Worm (Caenorhabditis elegans): Measurements from ENCODE around the gene his-60.

his-60 gene

DNA sequence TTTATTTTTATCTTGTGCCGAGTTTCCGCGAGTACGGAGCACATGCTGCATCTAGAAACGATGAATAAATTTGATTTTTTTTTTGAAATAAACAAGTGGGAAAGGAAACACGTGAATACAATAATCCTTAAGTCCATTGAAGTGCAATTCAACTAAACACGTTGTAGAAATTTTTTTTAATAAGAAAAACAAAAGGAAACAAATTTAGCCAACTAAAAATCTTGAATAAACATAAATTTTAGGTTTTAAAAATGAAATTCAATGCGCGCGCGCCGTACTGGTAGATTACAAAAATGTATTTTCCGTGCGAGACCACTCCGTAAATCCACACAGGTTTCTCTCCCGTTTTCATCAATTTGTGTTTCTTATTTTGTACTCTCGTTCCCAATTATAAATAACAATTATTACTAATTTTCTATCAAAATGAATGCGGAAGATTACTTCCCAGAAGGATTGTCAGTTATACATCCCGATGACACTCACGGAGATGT is 14.6 kb downstream of the his-60 start, which contains the start of the genes plk-3 and F55G1.6 (continued):
- TF ChIP-seq F23B12.7 (tag; optimal IDR thresholded peaks at IDR 0.05; ENCODE audit: insufficient read depth) (no peak), nhr-80 (tag; optimal IDR thresholded peaks at IDR 0.05) (no peak), repo-1 (tag; optimal IDR thresholded peaks at IDR 0.05) (no peak), hmg-1.2 (GFP tag; IDR thresholded peaks at IDR 0.05) (peak; percentile 12; the same call in 1 of the 2 replicates), Y53F4B.3 (GFP tag; IDR thresholded peaks at IDR 0.05) (no peak), F52B5.7 (tag; optimal IDR thresholded peaks at IDR 0.05) (no peak), mes-4 (tag; optimal IDR thresholded peaks at IDR 0.05) (no peak), dox-1 (GFP tag; IDR thresholded peaks at IDR 0.05) (no peak), lin-26 (GFP tag; IDR thresholded peaks at IDR 0.05) (no peak), F22D6.2 (tag; optimal IDR thresholded peaks at IDR 0.05) (no peak), snpc-1.3 (tag; optimal IDR thresholded peaks at IDR 0.05; ENCODE audit: insufficient read depth) (peak; percentile 20), ceh-27 (GFP tag; optimal IDR thresholded peaks at IDR 0.05) (no peak), F49E8.2 (tag; optimal IDR thresholded peaks at IDR 0.05; ENCODE audit: insufficient read depth) (peak; percentile 44), dpl-1 (GFP tag; optimal IDR thresholded peaks at IDR 0.05) (peak; percentile 35), akir-1 (GFP tag; optimal IDR thresholded peaks at IDR 0.05) (no peak), B0019.2 (GFP tag; conservative IDR thresholded peaks at IDR 0.05) (peak; percentile 52; the same call in 1 of the 2 replicates), egl-18 (GFP tag; IDR thresholded peaks at IDR 0.05) (no peak), tbp1 (GFP tag; optimal IDR thresholded peaks at IDR 0.05) (peak; percentile 10), rcor-1 (GFP tag; IDR thresholded peaks at IDR 0.05) (peak; percentile 24; the same call in 1 of the 2 replicates), lsl-1 (GFP tag; optimal IDR thresholded peaks at IDR 0.05) (peak; percentile 80), tlf-1 (GFP tag; optimal IDR thresholded peaks at IDR 0.05) (no peak), F37B4.10 (GFP tag; IDR thresholded peaks at IDR 0.05) (no peak), xnd-1 (tag; optimal IDR thresholded peaks at IDR 0.05) (peak; percentile 63), zfh-2 (GFP tag; conservative IDR thresholded peaks at IDR 0.05) (no peak)

DNA sequence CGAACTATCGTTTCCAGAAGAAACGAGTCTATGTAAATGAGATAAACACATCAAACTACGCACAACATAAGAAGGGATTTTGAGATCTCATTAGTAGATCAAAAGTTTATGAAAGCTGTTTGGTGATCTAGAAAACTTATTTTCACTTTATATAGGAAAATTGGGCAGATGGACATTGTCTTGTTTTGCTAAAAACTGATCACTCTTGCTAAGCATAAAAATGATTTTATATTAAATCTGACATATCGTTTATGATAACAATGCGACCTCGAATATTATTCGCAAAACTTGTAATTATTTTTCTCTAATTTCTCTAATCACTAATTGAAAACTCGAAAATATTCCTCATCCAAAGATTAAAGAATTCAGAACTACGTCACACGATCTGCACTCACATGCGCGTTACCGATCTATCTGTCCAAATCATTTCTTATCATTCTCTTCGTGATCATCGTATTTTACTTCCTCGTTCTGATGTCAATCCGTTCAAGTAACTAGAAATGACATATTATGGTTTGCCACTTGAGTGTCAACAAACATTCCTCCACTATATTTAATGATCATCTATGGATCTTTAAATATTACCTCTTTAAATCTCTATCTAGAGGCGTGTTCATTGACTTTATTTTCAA is 17.9 kb downstream of the his-60 start, which contains the start of gene F55G1.7:
Gene F55G1.7 (minus strand): TSS at position 51 of the 632 bp plus-strand sequence.
- no peak for TF ChIP-seq lag-1 (GFP tag; IDR thresholded peaks at IDR 0.05)
- no peak for TF ChIP-seq hlh-26 (GFP tag; conservative IDR thresholded peaks at IDR 0.05)
- TF ChIP-seq nhr-120 (GFP tag; IDR thresholded peaks at IDR 0.05), result no peak
- TF ChIP-seq B0035.1 (tag; optimal IDR thresholded peaks at IDR 0.05), result no peak
- no peak for TF ChIP-seq snpc-4 (GFP tag; optimal IDR thresholded peaks at IDR 0.05)
- TF ChIP-seq snpc-4 (tag; optimal IDR thresholded peaks at IDR 0.05), result no peak
- no peak for TF ChIP-seq snpc-1.1 (tag; optimal IDR thresholded peaks at IDR 0.05; ENCODE audit: insufficient read depth)
- TF ChIP-seq somi-1 (GFP tag; optimal IDR thresholded peaks at IDR 0.05), result no peak
- no peak for TF ChIP-seq rpc-1 (optimal IDR thresholded peaks at IDR 0.05)
- TF ChIP-seq rpc-1 (tag; optimal IDR thresholded peaks at IDR 0.05), result no peak
- no peak for TF ChIP-seq C17E4.6 (GFP tag; IDR thresholded peaks at IDR 0.05)
- TF ChIP-seq mxl-1 (tag; optimal IDR thresholded peaks at IDR 0.05), result no peak

- TF ChIP-seq unc-130 (GFP tag; optimal IDR thresholded peaks at IDR 0.05) (no peak), nhr-80 (tag; optimal IDR thresholded peaks at IDR 0.05) (peak; percentile 62), tbx-9 (tag; optimal IDR thresholded peaks at IDR 0.05; ENCODE audit: borderline replicate concordance) (no peak), nhr-27 (tag; optimal IDR thresholded peaks at IDR 0.05) (no peak), tlf-1 (GFP tag; optimal IDR thresholded peaks at IDR 0.05) (no peak)
Measured at ce11 chrIV:7468638-7469037, 19.2 kb downstream of the his-60 start.
